Fruit fly (Drosophila melanogaster): ENCODE measurements around the gene CG7857.

dm6 chr3L:15548843-15549242, 44.1 kb upstream of the CG7857 start:
- TF ChIP-seq CG9948 (tag; optimal IDR thresholded peaks at IDR 0.05) (no peak), Pif1B (GFP tag; optimal IDR thresholded peaks at IDR 0.05) (no peak), CG13204 (GFP tag; optimal IDR thresholded peaks at IDR 0.05) (no peak), EcR (GFP tag; optimal IDR thresholded peaks at IDR 0.05) (no peak), CG4496 (GFP tag; IDR thresholded peaks at IDR 0.05) (no peak), CG10348 (GFP tag; IDR thresholded peaks at IDR 0.05) (no peak), CG32121 (GFP tag; IDR thresholded peaks at IDR 0.05) (no peak), Ets98B (GFP tag; IDR thresholded peaks at IDR 0.05) (no peak)
